Fruit fly (Drosophila melanogaster) whole organism, pupa: Measurements from ENCODE around the gene Or94b.

Experiments
- CG10348 ChIP-seq: fragments of 200-800 bp; sonication (Bioruptor generic); IDR thresholded peaks from 2 replicates; pipeline ENCODE4 v1.3.6; 2022; ENCODE audit warnings: missing biosample characterization, missing genetic modification characterization
- CG12605 ChIP-seq: fragments of 200-800 bp; sonication (Bioruptor generic); IDR thresholded peaks from 2 replicates; pipeline ENCODE4 v1.3.6; 2022; ENCODE audit warnings: missing biosample characterization, missing genetic modification characterization
- CG13204 ChIP-seq: fragments of 200-800 bp; sonication (Bioruptor generic); optimal IDR thresholded peaks from 2 replicates; lab custom pipeline; 2018; ENCODE audit warnings: missing biosample characterization, mild to moderate bottlenecking, missing genetic modification characterization, moderate library complexity
- CG14655 ChIP-seq: fragments of 200-800 bp; sonication (Bioruptor generic); optimal IDR thresholded peaks from 3 replicates; lab custom pipeline; 2017; ENCODE audit warnings: mild to moderate bottlenecking, missing biosample characterization, missing genetic modification reagents, missing genetic modification characterization
- CG15710 ChIP-seq: fragments of 200-800 bp; sonication (Bioruptor generic); optimal IDR thresholded peaks from 2 replicates; lab custom pipeline; 2018; ENCODE audit warnings: missing biosample characterization, mild to moderate bottlenecking, missing genetic modification characterization, moderate library complexity
- CG17806 ChIP-seq: fragments of 200-800 bp; sonication (Bioruptor generic); optimal IDR thresholded peaks from 2 replicates; lab custom pipeline; 2018; ENCODE audit warnings: missing biosample characterization, mild to moderate bottlenecking, missing genetic modification characterization, moderate library complexity
- CG34367 ChIP-seq: fragments of 200-800 bp; sonication (Bioruptor generic); optimal IDR thresholded peaks from 2 replicates; lab custom pipeline; 2018; ENCODE audit warnings: missing biosample characterization, mild to moderate bottlenecking, missing genetic modification characterization
- CG4496 ChIP-seq: fragments of 200-800 bp; sonication (Bioruptor generic); IDR thresholded peaks from 3 replicates; pipeline ENCODE4 v1.3.6; 2022; ENCODE audit warnings: missing biosample characterization, missing genetic modification characterization
- EcR ChIP-seq: fragments of 200-800 bp; sonication (Bioruptor generic); optimal IDR thresholded peaks from 3 replicates; lab custom pipeline; 2019; ENCODE audit warnings: missing biosample characterization, missing genetic modification characterization, mild to moderate bottlenecking, moderate library complexity, missing genetic modification reagents
- Ets98B ChIP-seq: fragments of 200-800 bp; sonication (Bioruptor generic); IDR thresholded peaks from 2 replicates; pipeline ENCODE4 v1.3.6; 2022; ENCODE audit warnings: missing biosample characterization, missing genetic modification characterization
- fd96Ca ChIP-seq: fragments of 200-800 bp; sonication (Bioruptor generic); IDR thresholded peaks from 3 replicates; pipeline ENCODE4 v1.3.6; 2022; ENCODE audit warnings: missing biosample characterization, missing genetic modification characterization
- gl ChIP-seq: fragments of 200-800 bp; sonication (Bioruptor generic); optimal IDR thresholded peaks from 2 replicates; lab custom pipeline; 2018; ENCODE audit warnings: missing biosample characterization, mild to moderate bottlenecking, missing genetic modification characterization
- rn ChIP-seq: fragments of 200-800 bp; sonication (Bioruptor generic); IDR thresholded peaks from 2 replicates; pipeline ENCODE4 v1.3.6; 2022; ENCODE audit warnings: missing biosample characterization, missing genetic modification characterization

DNA sequence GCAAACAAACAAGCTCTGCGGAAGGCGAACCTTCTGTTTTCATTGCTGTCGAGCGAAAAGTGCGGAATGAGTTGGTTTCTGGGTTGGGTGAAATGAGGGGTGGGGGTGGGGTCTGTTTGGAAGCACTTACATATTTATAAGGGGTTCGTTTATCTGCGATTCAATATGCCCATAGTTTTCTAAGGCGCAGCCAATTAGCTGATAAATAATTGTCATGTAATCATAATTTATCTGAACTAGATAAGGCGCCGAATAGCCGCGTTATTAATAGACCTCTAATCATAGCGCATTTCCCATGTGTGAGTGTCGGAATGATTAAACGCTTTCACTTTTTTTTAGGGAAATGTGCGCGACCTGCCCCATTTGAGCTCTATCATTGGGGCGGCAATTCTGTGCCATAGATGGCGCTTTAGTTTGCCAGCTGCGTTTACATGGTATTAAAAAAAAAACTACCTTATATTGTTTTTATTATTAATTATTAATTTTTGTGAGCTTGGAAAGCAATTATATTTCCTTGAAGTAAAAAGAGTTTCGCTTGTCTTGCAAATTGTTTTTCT is 9.6 kb downstream of the Or94b start:
- TF ChIP-seq Ets98B (GFP tag; lab: Robert Waterston, UW) (no peak), EcR (no peak), CG15710 (no peak), CG4496 (no peak), CG10348 (GFP tag; lab: Robert Waterston, UW) (no peak), CG34367 (tag; lab: Kevin White, UChicago) (no peak), CG12605 (no peak), CG13204 (GFP tag; lab: Kevin White, UChicago) (no peak), CG14655 (no peak), gl (no peak), rn (GFP tag; lab: Robert Waterston, UW) (no peak), CG17806 (no peak), fd96Ca (GFP tag; lab: Robert Waterston, UW) (no peak)
